Fruit fly (Drosophila melanogaster) whole organism, prepupa: ENCODE results near the gene CG7506.
A peak's percentile ranks its signal among the peaks of the same experiment; 100 is the strongest.

Experiments
- CG6854 ChIP-seq: fragments of 200-800 bp; sonication (Bioruptor generic); optimal IDR thresholded peaks from 2 replicates; lab custom pipeline; 2017; ENCODE audit warnings: missing biosample characterization, mild to moderate bottlenecking, missing genetic modification characterization
- Eip93F ChIP-seq: fragments of 200-800 bp; sonication (Bioruptor generic); optimal IDR thresholded peaks from 2 replicates; lab custom pipeline; 2016; ENCODE audit warnings: missing biosample characterization, mild to moderate bottlenecking, missing genetic modification characterization
- Ets96B ChIP-seq: fragments of 200-800 bp; optimal IDR thresholded peaks from 2 replicates; lab custom pipeline; 2019; ENCODE audit warnings: missing biosample characterization, mild to moderate bottlenecking, missing genetic modification characterization, moderate library complexity
- Hr4 ChIP-seq: fragments of 200-800 bp; sonication (Bioruptor generic); optimal IDR thresholded peaks from 3 replicates; lab custom pipeline; 2016; ENCODE audit warnings: missing biosample characterization, missing genetic modification characterization

DNA sequence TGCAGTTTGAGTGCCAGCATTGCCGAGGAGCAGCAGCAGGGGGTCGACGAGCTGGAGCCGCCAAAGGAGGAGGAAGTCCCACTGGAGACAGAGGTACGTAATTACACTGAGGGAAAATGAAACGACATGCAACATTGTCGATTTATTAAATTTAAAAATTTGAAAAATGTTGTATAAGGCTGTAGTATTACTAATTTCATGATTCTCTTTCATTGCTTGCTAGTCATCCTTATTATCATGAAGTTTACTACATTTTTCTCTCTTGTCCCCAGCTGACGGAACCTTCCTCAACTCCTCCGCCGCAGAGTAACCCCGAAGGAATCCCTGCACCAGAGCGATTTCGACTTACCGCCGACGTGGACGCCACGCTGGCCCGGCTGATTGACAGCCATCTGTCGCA, 38.1 kb downstream of the CG7506 start:
- TF ChIP-seq CG6854 (GFP tag; lab: Kevin White, UChicago) (no peak), Ets96B (tag; lab: Kevin White, UChicago) (peak; percentile 47), Eip93F (no peak), Hr4 (GFP tag; lab: Kevin White, UChicago) (no peak)
